Worm (Caenorhabditis elegans) whole organism, young adult: ENCODE data around the gene lys-10.

Experiments used
- B0336.3 ChIP-seq: fragments of 200-800 bp; sonication (Bioruptor generic); IDR thresholded peaks from 2 replicates; pipeline ENCODE4 v1.3.6; 2022; ENCODE audit warnings: missing genetic modification characterization, missing compliant biosample characterization
- attf-5 ChIP-seq: fragments of 200-800 bp; sonication (Bioruptor generic); optimal IDR thresholded peaks from 2 replicates; lab custom pipeline; 2018; ENCODE audit warnings: mild to moderate bottlenecking, missing genetic modification characterization, missing compliant biosample characterization
- ceh-58 ChIP-seq: fragments of 200-800 bp; sonication (Bioruptor generic); IDR thresholded peaks from 2 replicates; pipeline ENCODE4 v1.3.6; 2022; ENCODE audit warnings: missing genetic modification characterization, missing compliant biosample characterization
- ceh-79 ChIP-seq: sonication (generic microtip); optimal IDR thresholded peaks from 2 replicates; lab custom pipeline; 2017; ENCODE audit warnings: mild to moderate bottlenecking, missing genetic modification characterization, missing compliant biosample characterization
- dpl-1 ChIP-seq: fragments of 150-350 bp; optimal IDR thresholded peaks from 2 replicates; lab custom pipeline; 2014; ENCODE audit warnings: missing biosample characterization, missing genetic modification reagents, missing genetic modification characterization
- hlh-12 ChIP-seq: sonication (generic microtip); optimal IDR thresholded peaks from 2 replicates; lab custom pipeline; 2016; ENCODE audit warnings: missing genetic modification characterization, missing compliant biosample characterization
- mxl-1 ChIP-seq: sonication (generic microtip); optimal IDR thresholded peaks from 2 replicates; lab custom pipeline; 2016; ENCODE audit warnings: missing genetic modification characterization, missing compliant biosample characterization
- nfya-1 ChIP-seq: sonication (generic microtip); optimal IDR thresholded peaks from 2 replicates; lab custom pipeline; 2017; ENCODE audit warnings: antibody characterized with exemption, missing compliant biosample characterization, missing genetic modification characterization, borderline replicate concordance; ENCODE audit not compliant: insufficient read depth

DNA sequence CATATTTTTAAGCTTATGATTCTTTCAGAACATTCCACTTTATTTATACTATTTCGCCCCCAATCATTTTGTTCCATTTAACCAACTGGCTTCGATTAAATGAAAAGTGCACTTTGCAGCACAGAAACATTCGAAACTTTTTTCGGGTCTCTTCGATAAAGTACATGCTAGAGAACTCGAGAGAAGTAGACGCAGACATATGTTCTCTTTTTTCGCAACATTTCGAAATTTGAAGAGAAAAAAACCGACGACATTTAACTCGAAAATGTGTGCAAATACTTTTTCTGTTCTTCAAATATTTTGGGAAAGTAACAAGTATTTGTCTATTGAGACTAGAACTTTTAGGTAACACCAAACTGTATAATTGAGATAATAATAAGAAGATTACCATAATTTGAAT lies 44.3 kb downstream of the lys-10 start:
- TF ChIP-seq nfya-1 (no peak), B0336.3 (GFP tag; lab: Robert Waterston, UW) (no peak), ceh-58 (GFP tag; lab: Robert Waterston, UW) (no peak), dpl-1 (GFP tag; lab: Kevin White, UChicago) (no peak), ceh-79 (tag; lab: Kevin White, UChicago) (no peak), hlh-12 (tag; lab: Kevin White, UChicago) (no peak), mxl-1 (tag; lab: Kevin White, UChicago) (no peak), attf-5 (GFP tag; lab: Kevin White, UChicago) (no peak)
